Worm (Caenorhabditis elegans): ENCODE results near the gene dpy-28.

dpy-28 gene

ce11 chrIII:10746406-10746807 lies 16.5 kb upstream of the dpy-28 start (continued):
- TF ChIP-seq F57C9.4 (tag; optimal IDR thresholded peaks at IDR 0.05) (peak; percentile 40), attf-6 (GFP tag; IDR thresholded peaks at IDR 0.05) (peak; percentile 87), ama-1 (optimal IDR thresholded peaks at IDR 0.05) (peak; percentile 20), ama-1 (GFP tag; optimal IDR thresholded peaks at IDR 0.05) (peak; percentile 83 to 93), Y56A3A.18 (GFP tag; IDR thresholded peaks at IDR 0.05) (peak; percentile 73; the same call in 1 of the 2 replicates), F49E8.2 (tag; optimal IDR thresholded peaks at IDR 0.05; ENCODE audit: insufficient read depth) (peak; percentile 93), ztf-25 (GFP tag; IDR thresholded peaks at IDR 0.05) (peak; percentile 11; the same call in 1 of the 2 replicates), him-1 (tag; optimal IDR thresholded peaks at IDR 0.05) (peak; percentile 69), chd-7 (tag; optimal IDR thresholded peaks at IDR 0.05) (peak; percentile 61), nfyb-1 (GFP tag; IDR thresholded peaks at IDR 0.05) (peak; percentile 80), ztf-3 (GFP tag; optimal IDR thresholded peaks at IDR 0.05) (no peak), hmg-20 (GFP tag; IDR thresholded peaks at IDR 0.05) (no peak), D2030.7 (GFP tag; IDR thresholded peaks at IDR 0.05) (peak; percentile 77), tlf-1 (GFP tag; optimal IDR thresholded peaks at IDR 0.05) (peak; percentile 90), rcor-1 (GFP tag; IDR thresholded peaks at IDR 0.05) (peak; percentile 66), sdz-38 (tag; optimal IDR thresholded peaks at IDR 0.05) (no peak), unc-130 (GFP tag; optimal IDR thresholded peaks at IDR 0.05) (peak; percentile 85), C06A6.2 (GFP tag; conservative IDR thresholded peaks at IDR 0.05) (no peak), hrde-1 (tag; optimal IDR thresholded peaks at IDR 0.05; ENCODE audit: borderline replicate concordance) (peak; percentile 98), pbrm-1 (GFP tag; IDR thresholded peaks at IDR 0.05) (peak; percentile 75; the same call in 1 of the 2 replicates), let-607 (tag; optimal IDR thresholded peaks at IDR 0.05) (no peak), ztf-28 (GFP tag; IDR thresholded peaks at IDR 0.05) (no peak), mes-4 (tag; optimal IDR thresholded peaks at IDR 0.05) (peak; percentile 18), cebp-1 (GFP tag; IDR thresholded peaks at IDR 0.05) (no peak), cebp-1 (tag; optimal IDR thresholded peaks at IDR 0.05) (peak; percentile 61), tbx-9 (tag; optimal IDR thresholded peaks at IDR 0.05; ENCODE audit: borderline replicate concordance) (peak; percentile 19), nhr-80 (tag; optimal IDR thresholded peaks at IDR 0.05) (no peak), lag-1 (GFP tag; IDR thresholded peaks at IDR 0.05) (no peak), B0336.3 (GFP tag; IDR thresholded peaks at IDR 0.05) (peak; percentile 93; the same call in 1 of the 2 replicates), ceh-40 (GFP tag; IDR thresholded peaks at IDR 0.05) (peak; percentile 70; the same call in 1 of the 2 replicates), F10E7.11 (tag; optimal IDR thresholded peaks at IDR 0.05) (peak; percentile 77), mel-28 (tag; optimal IDR thresholded peaks at IDR 0.05; ENCODE audit: borderline replicate concordance) (no peak), lir-1 (GFP tag; conservative IDR thresholded peaks at IDR 0.05) (no peak), ets-4 (GFP tag; optimal IDR thresholded peaks at IDR 0.05) (peak; percentile 49), efl-1 (GFP tag; optimal IDR thresholded peaks at IDR 0.05) (peak; percentile 62), dpff-1 (tag; optimal IDR thresholded peaks at IDR 0.05) (peak; percentile 18), dox-1 (GFP tag; IDR thresholded peaks at IDR 0.05) (peak; percentile 38; the same call in 1 of the 2 replicates), F52B5.7 (tag; optimal IDR thresholded peaks at IDR 0.05) (peak; percentile 73), ccch-3 (GFP tag; optimal IDR thresholded peaks at IDR 0.05) (no peak), mxl-1 (tag; optimal IDR thresholded peaks at IDR 0.05) (peak; percentile 33), attf-5 (GFP tag; optimal IDR thresholded peaks at IDR 0.05) (peak; percentile 53), pha-4 (tag; optimal IDR thresholded peaks at IDR 0.05) (no peak)
